Worm (Caenorhabditis elegans): ENCODE results near the gene C34D4.10.

DNA sequence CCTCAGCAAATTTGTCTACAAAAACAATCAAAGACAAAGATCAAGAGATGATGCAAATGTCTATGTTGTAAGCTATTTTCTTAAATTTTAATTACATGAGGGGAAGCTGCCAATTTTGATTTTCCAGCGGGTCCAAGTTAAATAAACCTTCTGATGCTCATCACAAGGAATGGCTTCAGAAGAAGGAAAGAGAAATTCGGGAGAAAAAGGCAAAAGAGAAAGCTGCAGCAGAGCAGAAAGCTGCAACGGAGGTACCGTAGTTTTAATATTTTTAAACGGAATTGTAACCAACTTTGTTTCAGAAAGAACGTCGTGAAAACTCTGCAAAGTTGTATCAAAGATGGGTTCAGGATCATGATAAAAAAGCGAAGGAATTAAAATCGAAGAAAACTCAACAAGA lies 36.9 kb upstream of the C34D4.10 start:
- no peak for TF ChIP-seq nhr-21 (tag; optimal IDR thresholded peaks at IDR 0.05)
- TF ChIP-seq lin-11 (tag; optimal IDR thresholded peaks at IDR 0.05) = no peak
